Worm (Caenorhabditis elegans) whole organism, L1 larva: ENCODE measurements around the gene nlp-11.
A peak's percentile ranks its signal among the peaks of the same experiment; 100 is the strongest.

ENCODE experiments used
- C04F5.9 ChIP-seq: sonication (generic microtip); optimal IDR thresholded peaks from 2 replicates; lab custom pipeline; 2016; ENCODE audit warnings: missing genetic modification characterization, missing compliant biosample characterization
- aly-2 ChIP-seq: fragments of 150-350 bp; optimal IDR thresholded peaks from 2 replicates; lab custom pipeline; 2014; ENCODE audit warnings: missing biosample characterization, missing genetic modification characterization
- ama-1 ChIP-seq: fragments of 150-350 bp; optimal IDR thresholded peaks from 2 replicates; lab custom pipeline; 2014
- blmp-1 ChIP-seq: fragments of 150-350 bp; optimal IDR thresholded peaks from 2 replicates; lab custom pipeline; 2014; ENCODE audit warnings: missing biosample characterization, missing genetic modification characterization
- ceh-8 ChIP-seq: fragments of 200-800 bp; sonication (Bioruptor generic); optimal IDR thresholded peaks from 2 replicates; lab custom pipeline; 2018; ENCODE audit warnings: mild to moderate bottlenecking, missing genetic modification characterization, moderate library complexity, missing compliant biosample characterization
- ceh-88 ChIP-seq: fragments of 200-800 bp; sonication (Bioruptor generic); IDR thresholded peaks from 2 replicates; pipeline ENCODE4 v1.3.6; 2022; ENCODE audit warnings: missing genetic modification characterization, missing compliant biosample characterization
- dpl-1 ChIP-seq, 3 experiments: fragments of 150-350 bp in 2 of 3; sonication (generic microtip) in 1 of 3; optimal IDR thresholded peaks; 2 replicates each; lab custom pipeline; 2014 to 2017; ENCODE audit warnings: missing biosample characterization in 3 of 3, missing genetic modification characterization in 3 of 3, missing genetic modification reagents in 3 of 3
- dsc-1 ChIP-seq: sonication (generic microtip); optimal IDR thresholded peaks from 2 replicates; lab custom pipeline; 2016; ENCODE audit warnings: mild to moderate bottlenecking, missing genetic modification characterization, missing compliant biosample characterization
- efl-1 ChIP-seq, 4 experiments: fragments of 150-350 bp; optimal IDR thresholded peaks in 3 of 4; peaks in 1 of 4; 1 replicate in 1 of 4; 2 replicates in 3 of 4; lab custom pipeline; 2014; ENCODE audit warnings: missing biosample characterization in 2 of 4, missing genetic modification characterization in 2 of 4, missing genetic modification reagents in 2 of 4
- efl-3 ChIP-seq: fragments of 200-800 bp; sonication (Bioruptor generic); optimal IDR thresholded peaks from 2 replicates; lab custom pipeline; 2018; ENCODE audit warnings: mild to moderate bottlenecking, missing genetic modification characterization, missing compliant biosample characterization
- egl-27 ChIP-seq, 2 experiments: fragments of 150-350 bp in 1 of 2; sonication (generic microtip); optimal IDR thresholded peaks; 3 replicates each; lab custom pipeline; 2017 to 2018; ENCODE audit warnings: missing biosample characterization in 2 of 2, missing genetic modification characterization in 2 of 2, missing genetic modification reagents in 2 of 2
- elt-2 ChIP-seq: sonication (generic microtip); optimal IDR thresholded peaks from 2 replicates; lab custom pipeline; 2016; ENCODE audit warnings: missing genetic modification characterization, mild to moderate bottlenecking, inconsistent platforms, missing compliant biosample characterization, missing genetic modification reagents
- elt-3 ChIP-seq, 6 experiments: fragments of 150-350 bp in 1 of 6; sonication (generic microtip); optimal IDR thresholded peaks; 2 replicates each; lab custom pipeline; 2017 to 2018; ENCODE audit warnings: missing biosample characterization in 6 of 6, missing genetic modification characterization in 6 of 6, inconsistent platforms in 1 of 6
- fkh-10 ChIP-seq: sonication (generic microtip); optimal IDR thresholded peaks from 2 replicates; lab custom pipeline; 2017; ENCODE audit warnings: missing biosample characterization, missing genetic modification reagents, missing genetic modification characterization
- fkh-4 ChIP-seq: sonication (generic microtip); optimal IDR thresholded peaks from 2 replicates; lab custom pipeline; 2016; ENCODE audit warnings: missing compliant biosample characterization, missing genetic modification characterization, borderline replicate concordance
- fos-1 ChIP-seq: fragments of 150-350 bp; optimal IDR thresholded peaks from 2 replicates; lab custom pipeline; 2014; ENCODE audit warnings: missing biosample characterization, missing genetic modification characterization
- hlh-4 ChIP-seq: sonication (generic microtip); optimal IDR thresholded peaks from 2 replicates; lab custom pipeline; 2016; ENCODE audit warnings: mild to moderate bottlenecking, missing genetic modification characterization, missing compliant biosample characterization
- hpl-2 ChIP-seq: fragments of 150-350 bp; optimal IDR thresholded peaks from 2 replicates; lab custom pipeline; 2014; ENCODE audit warnings: missing biosample characterization, missing genetic modification reagents, missing genetic modification characterization
- irx-1 ChIP-seq: sonication (generic microtip); optimal IDR thresholded peaks from 2 replicates; lab custom pipeline; 2016; ENCODE audit warnings: missing genetic modification characterization, missing compliant biosample characterization
- isw-1 ChIP-seq: fragments of 200-800 bp; sonication (Bioruptor generic); IDR thresholded peaks from 2 replicates; pipeline ENCODE4 v1.3.6; 2022; ENCODE audit warnings: missing genetic modification characterization, missing compliant biosample characterization
- jun-1 ChIP-seq: fragments of 150-350 bp; optimal IDR thresholded peaks from 2 replicates; lab custom pipeline; 2014; ENCODE audit warnings: missing biosample characterization, missing genetic modification reagents, missing genetic modification characterization
- lin-13 ChIP-seq: fragments of 150-350 bp; optimal IDR thresholded peaks from 2 replicates; lab custom pipeline; 2014; ENCODE audit warnings: missing biosample characterization, missing genetic modification reagents, missing genetic modification characterization
- lin-14 ChIP-seq: fragments of 200-800 bp; sonication (Bioruptor generic); optimal IDR thresholded peaks from 2 replicates; lab custom pipeline; 2018; ENCODE audit warnings: mild to moderate bottlenecking, missing genetic modification characterization, moderate library complexity, missing compliant biosample characterization
- lir-3 ChIP-seq: sonication (generic microtip); optimal IDR thresholded peaks from 2 replicates; lab custom pipeline; 2016; ENCODE audit warnings: mild to moderate bottlenecking, missing genetic modification characterization, moderate library complexity, missing compliant biosample characterization; ENCODE audit not compliant: poor library complexity
- lsy-2 ChIP-seq, 2 experiments: fragments of 150-350 bp; optimal IDR thresholded peaks; 2 replicates each; lab custom pipeline; 2014; ENCODE audit warnings: missing biosample characterization in 2 of 2, missing genetic modification characterization in 2 of 2
- mdl-1 ChIP-seq, 2 experiments: fragments of 150-350 bp; optimal IDR thresholded peaks; 2 replicates each; lab custom pipeline; 2014 to 2017; ENCODE audit warnings: missing biosample characterization in 2 of 2, missing genetic modification characterization in 2 of 2, inconsistent platforms in 1 of 2
- mef-2 ChIP-seq: fragments of 150-350 bp; optimal IDR thresholded peaks from 2 replicates; lab custom pipeline; 2014; ENCODE audit warnings: missing biosample characterization, missing genetic modification characterization
- mep-1 ChIP-seq: fragments of 150-350 bp; optimal IDR thresholded peaks from 2 replicates; lab custom pipeline; 2014; ENCODE audit warnings: missing biosample characterization, missing genetic modification characterization
- nhr-12 ChIP-seq: sonication (generic microtip); optimal IDR thresholded peaks from 2 replicates; lab custom pipeline; 2017; ENCODE audit warnings: missing biosample characterization, missing genetic modification characterization
- nhr-19 ChIP-seq: fragments of 200-800 bp; sonication (Bioruptor generic); conservative IDR thresholded peaks from 2 replicates; pipeline ENCODE4 v1.3.6; 2022; ENCODE audit warnings: missing genetic modification characterization, missing compliant biosample characterization
- nhr-20 ChIP-seq: sonication (generic microtip); optimal IDR thresholded peaks from 2 replicates; lab custom pipeline; 2016; ENCODE audit warnings: mild to moderate bottlenecking, missing genetic modification characterization, missing compliant biosample characterization
- nhr-237 ChIP-seq: fragments of 150-350 bp; optimal IDR thresholded peaks from 2 replicates; lab custom pipeline; 2014; ENCODE audit warnings: missing biosample characterization, missing genetic modification characterization
- nhr-28 ChIP-seq: fragments of 150-350 bp; optimal IDR thresholded peaks from 2 replicates; lab custom pipeline; 2014; ENCODE audit warnings: missing biosample characterization, missing genetic modification characterization
- nhr-47 ChIP-seq: sonication (generic microtip); optimal IDR thresholded peaks from 2 replicates; lab custom pipeline; 2016; ENCODE audit warnings: mild to moderate bottlenecking, missing genetic modification characterization, moderate library complexity, missing compliant biosample characterization
- nhr-71 ChIP-seq: sonication (generic microtip); optimal IDR thresholded peaks from 2 replicates; lab custom pipeline; 2016; ENCODE audit warnings: mild to moderate bottlenecking, missing genetic modification characterization, moderate library complexity, missing compliant biosample characterization
- nhr-76 ChIP-seq: sonication (generic microtip); optimal IDR thresholded peaks from 2 replicates; lab custom pipeline; 2017; ENCODE audit warnings: missing biosample characterization, missing genetic modification characterization
- nhr-77 ChIP-seq: fragments of 150-350 bp; optimal IDR thresholded peaks from 2 replicates; lab custom pipeline; 2014; ENCODE audit warnings: missing biosample characterization, missing genetic modification characterization
- nhr-84 ChIP-seq: sonication (generic microtip); optimal IDR thresholded peaks from 2 replicates; lab custom pipeline; 2017; ENCODE audit warnings: missing biosample characterization, missing genetic modification characterization
- nhr-90 ChIP-seq: sonication (generic microtip); optimal IDR thresholded peaks from 2 replicates; lab custom pipeline; 2016; ENCODE audit warnings: mild to moderate bottlenecking, missing genetic modification characterization, missing compliant biosample characterization; ENCODE audit not compliant: poor library complexity
- pax-3 ChIP-seq: fragments of 200-800 bp; sonication (Bioruptor generic); optimal IDR thresholded peaks from 2 replicates; lab custom pipeline; 2018; ENCODE audit warnings: mild to moderate bottlenecking, missing genetic modification characterization, moderate library complexity, missing compliant biosample characterization
- rnt-1 ChIP-seq: sonication (generic microtip); optimal IDR thresholded peaks from 2 replicates; lab custom pipeline; 2016; ENCODE audit warnings: mild to moderate bottlenecking, missing genetic modification characterization, moderate library complexity, missing compliant biosample characterization
- snpc-4 ChIP-seq: fragments of 150-350 bp; optimal IDR thresholded peaks from 2 replicates; lab custom pipeline; 2014; ENCODE audit warnings: missing biosample characterization, missing genetic modification characterization
- snu-23 ChIP-seq: sonication (generic microtip); optimal IDR thresholded peaks from 2 replicates; lab custom pipeline; 2016; ENCODE audit warnings: missing genetic modification characterization, missing compliant biosample characterization
- sox-4 ChIP-seq: sonication (generic microtip); optimal IDR thresholded peaks from 2 replicates; lab custom pipeline; 2016; ENCODE audit warnings: missing genetic modification characterization, missing compliant biosample characterization
- sptf-1 ChIP-seq: fragments of 150-350 bp; optimal IDR thresholded peaks from 2 replicates; lab custom pipeline; 2014; ENCODE audit warnings: missing biosample characterization, missing genetic modification characterization
- sup-37 ChIP-seq: fragments of 200-800 bp; sonication (Bioruptor generic); optimal IDR thresholded peaks from 2 replicates; lab custom pipeline; 2018; ENCODE audit warnings: mild to moderate bottlenecking, missing genetic modification characterization, missing compliant biosample characterization
- tbx-2 ChIP-seq: sonication (generic microtip); optimal IDR thresholded peaks from 2 replicates; lab custom pipeline; 2016; ENCODE audit warnings: missing genetic modification characterization, missing compliant biosample characterization
- tlp-1 ChIP-seq: fragments of 150-350 bp; optimal IDR thresholded peaks from 2 replicates; lab custom pipeline; 2014; ENCODE audit warnings: missing biosample characterization, missing genetic modification characterization
- unc-130 ChIP-seq: fragments of 150-350 bp; optimal IDR thresholded peaks from 2 replicates; lab custom pipeline; 2017; ENCODE audit warnings: missing biosample characterization, missing genetic modification characterization, inconsistent platforms
- unc-30 ChIP-seq: sonication (generic microtip); optimal IDR thresholded peaks from 2 replicates; lab custom pipeline; 2017; ENCODE audit warnings: missing biosample characterization, missing genetic modification characterization
- unc-62 ChIP-seq: fragments of 150-350 bp; optimal IDR thresholded peaks from 2 replicates; lab custom pipeline; 2014; ENCODE audit warnings: missing biosample characterization, missing genetic modification reagents, missing genetic modification characterization
- vab-15 ChIP-seq: sonication (generic microtip); optimal IDR thresholded peaks from 2 replicates; lab custom pipeline; 2017; ENCODE audit warnings: missing genotype, mild to moderate bottlenecking, missing genetic modification characterization, missing compliant biosample characterization
- ztf-11 ChIP-seq, 2 experiments: sonication (generic microtip); optimal IDR thresholded peaks; 2 replicates each; lab custom pipeline; 2016 to 2017; ENCODE audit warnings: missing genetic modification characterization in 2 of 2, missing biosample characterization in 1 of 2, missing compliant biosample characterization in 1 of 2

The nlp-11 gene

ce11 chrII:9668959-9669358 is 22.8 kb downstream of the nlp-11 start, which contains the start of gene taf-8 (continued):
- TF ChIP-seq efl-3 (GFP tag; lab: Kevin White, UChicago) (no peak), ceh-88 (GFP tag; lab: Robert Waterston, UW) (0 out of 2 replicates have a peak, but pooled peaks have one; percentile 15), ztf-11 (tag; optimal IDR thresholded peaks at IDR 0.05; lab: Kevin White, UChicago) (peak in 1 of 2 experiments; percentile 34), aly-2 (tag; lab: Kevin White, UChicago) (peak; percentile 31), mef-2 (tag; lab: Kevin White, UChicago) (no peak), lin-13 (GFP tag; lab: Kevin White, UChicago) (peak; percentile 25), elt-2 (tag; lab: Kevin White, UChicago) (no peak), unc-30 (tag; lab: Kevin White, UChicago) (no peak), rnt-1 (tag; lab: Kevin White, UChicago) (peak; percentile 62), blmp-1 (tag; lab: Kevin White, UChicago) (no peak), nhr-47 (tag; lab: Kevin White, UChicago) (peak; percentile 79), nhr-90 (tag; lab: Kevin White, UChicago) (peak; percentile 50), tbx-2 (tag; lab: Kevin White, UChicago) (peak; percentile 71), jun-1 (tag; lab: Kevin White, UChicago) (no peak), nhr-28 (no peak), sptf-1 (tag; lab: Kevin White, UChicago) (no peak), nhr-20 (peak; percentile 79), dpl-1 (GFP tag; optimal IDR thresholded peaks at IDR 0.05; lab: Kevin White, UChicago) (peak; percentile 41 to 70 (median 69)), sup-37 (GFP tag; lab: Kevin White, UChicago) (no peak), unc-130 (tag; lab: Kevin White, UChicago) (peak; percentile 23), mep-1 (tag; lab: Kevin White, UChicago) (no peak), dsc-1 (tag; lab: Kevin White, UChicago) (peak; percentile 52), snu-23 (GFP tag; lab: Kevin White, UChicago) (peak; percentile 78), mdl-1 (tag; optimal IDR thresholded peaks at IDR 0.05; lab: Kevin White, UChicago) (no peak), fos-1 (tag; lab: Kevin White, UChicago) (peak; percentile 37), C04F5.9 (tag; lab: Kevin White, UChicago) (no peak), elt-3 (tag; optimal IDR thresholded peaks at IDR 0.05; lab: Kevin White, UChicago) (peak in 1 of 6 experiments; percentile 6), fkh-10 (GFP tag; lab: Kevin White, UChicago) (no peak), nhr-12 (tag; lab: Kevin White, UChicago) (no peak), nhr-77 (tag; lab: Kevin White, UChicago) (peak; percentile 22), tlp-1 (tag; lab: Kevin White, UChicago) (no peak), unc-62 (GFP tag; lab: Kevin White, UChicago) (no peak), ceh-8 (GFP tag; lab: Kevin White, UChicago) (no peak), vab-15 (tag; lab: Kevin White, UChicago) (no peak), sox-4 (tag; lab: Kevin White, UChicago) (no peak), hlh-4 (no peak), irx-1 (tag; lab: Kevin White, UChicago) (peak; percentile 32), isw-1 (GFP tag; lab: Robert Waterston, UW) (peak; percentile 33), efl-1 (optimal IDR thresholded peaks at IDR 0.05; lab: Kevin White, UChicago) (peak; percentile 60 to 76), efl-1 (GFP tag; optimal IDR thresholded peaks at IDR 0.05 in 1 of 2; lab: Kevin White, UChicago) (peak; percentile 65 to 97), nhr-19 (peak; percentile 74), lir-3 (peak; percentile 54), ama-1 (no peak), hpl-2 (GFP tag; lab: Kevin White, UChicago) (no peak), egl-27 (tag; optimal IDR thresholded peaks at IDR 0.05; lab: Kevin White, UChicago) (no peak), nhr-76 (tag; lab: Kevin White, UChicago) (no peak), fkh-4 (tag; lab: Kevin White, UChicago) (no peak), pax-3 (tag; lab: Kevin White, UChicago) (no peak), lin-14 (GFP tag; lab: Kevin White, UChicago) (peak; percentile 71), nhr-84 (tag; lab: Kevin White, UChicago) (no peak), snpc-4 (tag; lab: Kevin White, UChicago) (peak; percentile 33), nhr-71 (tag; lab: Kevin White, UChicago) (peak; percentile 76), nhr-237 (tag; lab: Kevin White, UChicago) (no peak), lsy-2 (tag; optimal IDR thresholded peaks at IDR 0.05; lab: Kevin White, UChicago) (peak; percentile 82 to 83)
